Fruit fly (Drosophila melanogaster): Measurements from ENCODE around the gene CG18404.

- TF ChIP-seq Clk (GFP tag; optimal IDR thresholded peaks at IDR 0.05) (no peak), toe (GFP tag; optimal IDR thresholded peaks at IDR 0.05) (no peak), CG7045 (GFP tag; optimal IDR thresholded peaks at IDR 0.05) (no peak), cic (GFP tag; optimal IDR thresholded peaks at IDR 0.05) (no peak), CG1620 (GFP tag; optimal IDR thresholded peaks at IDR 0.05) (no peak), cnc (optimal IDR thresholded peaks at IDR 0.05) (no peak), tj (GFP tag; optimal IDR thresholded peaks at IDR 0.05) (no peak), bab1 (GFP tag; optimal IDR thresholded peaks at IDR 0.05) (no peak), Hr96 (GFP tag; optimal IDR thresholded peaks at IDR 0.05) (no peak), Mnt (GFP tag; optimal IDR thresholded peaks at IDR 0.05) (no peak), CG12768 (GFP tag; optimal IDR thresholded peaks at IDR 0.05) (no peak), CG7101 (tag; optimal IDR thresholded peaks at IDR 0.05) (no peak)
Measured at dm6 chr3R:30272176-30272857, 19.3 kb downstream of the CG18404 start.

All from whole organism, adult.